Worm (Caenorhabditis elegans) whole organism, young adult: ENCODE measurements around the gene myrf-1.

Source experiments
- F39B2.1 ChIP-seq: fragments of 200-800 bp; sonication (Bioruptor generic); IDR thresholded peaks from 2 replicates; pipeline ENCODE4 v1.3.6; 2022; ENCODE audit warnings: missing genetic modification reagents, missing genetic modification characterization, missing compliant biosample characterization
- F57A8.1 ChIP-seq: fragments of 200-800 bp; sonication (Bioruptor generic); optimal IDR thresholded peaks from 2 replicates; lab custom pipeline; 2018; ENCODE audit warnings: mild to moderate bottlenecking, missing genetic modification characterization, moderate library complexity, missing compliant biosample characterization
- unc-62 ChIP-seq: fragments of 150-350 bp; optimal IDR thresholded peaks from 2 replicates; lab custom pipeline; 2014; ENCODE audit warnings: missing biosample characterization, missing genetic modification reagents, missing genetic modification characterization

DNA sequence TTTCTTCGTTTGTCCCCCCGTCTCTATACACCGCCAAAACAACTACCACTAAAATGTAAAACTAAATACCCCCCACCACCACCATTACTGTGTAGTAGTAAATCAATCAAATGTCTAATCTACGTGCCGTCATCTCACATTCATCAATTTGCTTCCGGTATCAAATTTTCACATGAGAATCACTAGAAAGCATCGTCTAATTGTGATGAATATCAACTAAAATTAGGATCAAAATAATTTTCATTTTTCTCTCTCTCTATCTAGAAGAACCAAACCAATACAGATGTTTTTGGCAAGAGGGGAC is 44.4 kb upstream of the myrf-1 start:
- TF ChIP-seq unc-62 (GFP tag; lab: Kevin White, UChicago) (no peak), F57A8.1 (GFP tag; lab: Kevin White, UChicago) (no peak), F39B2.1 (GFP tag; lab: Robert Waterston, UW) (no peak)
